Worm (Caenorhabditis elegans): Measurements from ENCODE around the gene fre-1.

Gene fre-1

DNA sequence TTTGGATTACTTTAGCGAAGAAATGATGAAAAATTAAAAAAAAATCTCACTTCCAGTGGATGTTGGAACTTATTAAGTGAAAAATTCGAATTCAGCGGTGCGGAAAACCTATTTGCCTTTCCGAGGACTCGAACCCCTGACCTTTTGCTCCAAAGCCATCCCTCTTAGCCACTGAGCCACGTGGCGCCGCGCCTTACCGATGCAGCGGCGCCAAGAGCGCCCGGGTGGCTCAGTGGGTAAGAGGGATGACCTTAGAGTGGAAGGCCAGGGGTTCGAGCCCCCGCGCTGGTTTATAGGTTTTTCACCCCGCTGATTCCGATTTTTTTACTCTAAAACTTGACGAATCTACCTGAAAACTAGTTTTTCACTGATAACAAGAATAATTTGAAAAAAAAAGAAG lies 40.0 kb upstream of the fre-1 start:
- no peak for TF ChIP-seq lsy-2 (tag; optimal IDR thresholded peaks at IDR 0.05)
- no peak for TF ChIP-seq pqm-1 (tag; optimal IDR thresholded peaks at IDR 0.05)
- TF ChIP-seq ets-5 (GFP tag; IDR thresholded peaks at IDR 0.05), result no peak
- TF ChIP-seq ztf-11 (tag; optimal IDR thresholded peaks at IDR 0.05), result no peak
- no peak for TF ChIP-seq pag-3 (tag; optimal IDR thresholded peaks at IDR 0.05; ENCODE audit: borderline replicate concordance, insufficient read depth)
- TF ChIP-seq aly-2 (tag; optimal IDR thresholded peaks at IDR 0.05), result no peak
- TF ChIP-seq jun-1 (tag; optimal IDR thresholded peaks at IDR 0.05), result no peak
- TF ChIP-seq ceh-8 (GFP tag; optimal IDR thresholded peaks at IDR 0.05), result no peak
- no peak for TF ChIP-seq nhr-237 (tag; optimal IDR thresholded peaks at IDR 0.05)
- no peak for TF ChIP-seq lin-14 (GFP tag; optimal IDR thresholded peaks at IDR 0.05)
- no peak for TF ChIP-seq efl-3 (GFP tag; optimal IDR thresholded peaks at IDR 0.05)
- TF ChIP-seq ama-1 (optimal IDR thresholded peaks at IDR 0.05), result no peak
- no peak for TF ChIP-seq hlh-17 (GFP tag; optimal IDR thresholded peaks at IDR 0.05; ENCODE audit: borderline replicate concordance)
- no peak for TF ChIP-seq unc-30 (tag; optimal IDR thresholded peaks at IDR 0.05)

- TF ChIP-seq nhr-19 (GFP tag; conservative IDR thresholded peaks at IDR 0.05) (no peak), nhr-90 (tag; optimal IDR thresholded peaks at IDR 0.05; ENCODE audit: poor library complexity) (no peak), isw-1 (GFP tag; IDR thresholded peaks at IDR 0.05) (no peak), blmp-1 (tag; optimal IDR thresholded peaks at IDR 0.05) (no peak), pqm-1 (tag; optimal IDR thresholded peaks at IDR 0.05) (no peak), egl-13 (tag; optimal IDR thresholded peaks at IDR 0.05) (no peak), fkh-4 (tag; optimal IDR thresholded peaks at IDR 0.05; ENCODE audit: borderline replicate concordance) (no peak), dpl-1 (GFP tag; optimal IDR thresholded peaks at IDR 0.05) (no peak), lin-35 (GFP tag; optimal IDR thresholded peaks at IDR 0.05) (no peak), efl-3 (GFP tag; optimal IDR thresholded peaks at IDR 0.05) (no peak), nhr-76 (tag; optimal IDR thresholded peaks at IDR 0.05) (no peak), nhr-237 (tag; optimal IDR thresholded peaks at IDR 0.05) (no peak), lin-14 (GFP tag; optimal IDR thresholded peaks at IDR 0.05) (no peak), elt-3 (tag; optimal IDR thresholded peaks at IDR 0.05) (no peak)
These were observed 39.1 kb upstream of the fre-1 start for ce11 chrV:20126637-20127036.

ce11 chrV:20125137-20125536 lies 37.6 kb upstream of the fre-1 start:
- TF ChIP-seq ceh-82 (tag; optimal IDR thresholded peaks at IDR 0.05) (no peak), unc-86 (tag; optimal IDR thresholded peaks at IDR 0.05) (no peak), aha-1 (tag; optimal IDR thresholded peaks at IDR 0.05) (no peak), nhr-237 (tag; optimal IDR thresholded peaks at IDR 0.05) (no peak), lsy-2 (tag; optimal IDR thresholded peaks at IDR 0.05) (no peak), blmp-1 (tag; optimal IDR thresholded peaks at IDR 0.05) (no peak), nhr-85 (tag) (no peak), zag-1 (tag; optimal IDR thresholded peaks at IDR 0.05) (no peak)

DNA sequence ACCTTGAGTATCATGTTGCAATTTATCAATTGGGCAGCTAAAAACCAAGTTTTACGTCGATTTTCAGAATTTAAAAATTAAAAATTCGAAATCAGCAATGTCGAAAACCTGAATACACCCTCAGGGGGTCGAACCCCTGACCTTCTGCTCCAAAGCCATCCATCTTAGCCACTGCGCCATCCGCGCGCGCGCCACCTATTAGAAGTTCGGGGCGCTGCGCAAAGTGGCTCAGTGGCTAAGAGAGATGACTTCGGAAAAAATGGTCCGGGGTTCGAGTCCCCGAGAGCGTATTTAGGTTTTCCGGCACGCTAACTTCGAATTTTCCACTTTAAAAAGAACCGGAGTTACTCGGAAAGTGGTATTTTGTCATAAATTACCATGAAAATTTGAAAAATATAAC lies 36.9 kb upstream of the fre-1 start:
- TF ChIP-seq skn-1 (tag; optimal IDR thresholded peaks at IDR 0.05) (no peak), zag-1 (tag; optimal IDR thresholded peaks at IDR 0.05) (no peak), ztf-4 (tag; optimal IDR thresholded peaks at IDR 0.05) (no peak), rnt-1 (tag; optimal IDR thresholded peaks at IDR 0.05) (no peak), elt-2 (tag; optimal IDR thresholded peaks at IDR 0.05) (no peak), lin-39 (tag; optimal IDR thresholded peaks at IDR 0.05) (no peak), swsn-7 (tag; optimal IDR thresholded peaks at IDR 0.05) (no peak), lir-3 (tag; optimal IDR thresholded peaks at IDR 0.05; ENCODE audit: poor library complexity) (no peak), Y116A8C.19 (tag; optimal IDR thresholded peaks at IDR 0.05; ENCODE audit: borderline replicate concordance) (no peak), ceh-63 (GFP tag; optimal IDR thresholded peaks at IDR 0.05) (no peak), lsy-2 (tag; optimal IDR thresholded peaks at IDR 0.05) (no peak), unc-86 (tag; optimal IDR thresholded peaks at IDR 0.05) (no peak), ztf-11 (tag; optimal IDR thresholded peaks at IDR 0.05) (no peak), fkh-8 (tag; optimal IDR thresholded peaks at IDR 0.05) (no peak), jun-1 (tag; optimal IDR thresholded peaks at IDR 0.05) (no peak), efl-3 (GFP tag; optimal IDR thresholded peaks at IDR 0.05) (no peak)
